Fruit fly (Drosophila melanogaster) whole organism, adult: Measurements from ENCODE around the gene CG14696.

Experiments
- CG11617 ChIP-seq: fragments of 200-800 bp; sonication (Bioruptor generic); optimal IDR thresholded peaks from 2 replicates; lab custom pipeline; 2017; ENCODE audit warnings: mild to moderate bottlenecking, missing biosample characterization, missing genetic modification reagents, missing genetic modification characterization
- CG12768 ChIP-seq: fragments of 200-800 bp; sonication (Bioruptor generic); optimal IDR thresholded peaks from 2 replicates; lab custom pipeline; 2017; ENCODE audit warnings: missing biosample characterization, missing genetic modification characterization, mild to moderate bottlenecking, moderate library complexity, missing genetic modification reagents
- CG14711 ChIP-seq: fragments of 200-800 bp; sonication (Bioruptor generic); optimal IDR thresholded peaks from 2 replicates; lab custom pipeline; 2018; ENCODE audit warnings: missing biosample characterization, mild to moderate bottlenecking, missing genetic modification characterization, moderate library complexity
- CG1620 ChIP-seq: fragments of 200-800 bp; sonication (Bioruptor generic); optimal IDR thresholded peaks from 2 replicates; lab custom pipeline; 2016; ENCODE audit warnings: missing biosample characterization, missing genetic modification characterization
- CG33017 ChIP-seq: fragments of 200-800 bp; sonication (Bioruptor generic); optimal IDR thresholded peaks from 2 replicates; lab custom pipeline; 2018; ENCODE audit warnings: missing biosample characterization, mild to moderate bottlenecking, missing genetic modification characterization, moderate library complexity
- CG5204 ChIP-seq: fragments of 200-800 bp; sonication (Bioruptor generic); optimal IDR thresholded peaks from 2 replicates; lab custom pipeline; 2016; ENCODE audit warnings: missing biosample characterization, missing genetic modification characterization
- CG7045 ChIP-seq: fragments of 200-800 bp; sonication (Bioruptor generic); optimal IDR thresholded peaks from 2 replicates; lab custom pipeline; 2017; ENCODE audit warnings: missing biosample characterization, mild to moderate bottlenecking, missing genetic modification characterization
- CG7101 ChIP-seq: fragments of 200-800 bp; sonication (Bioruptor generic); optimal IDR thresholded peaks from 2 replicates; lab custom pipeline; 2018; ENCODE audit warnings: missing biosample characterization, mild to moderate bottlenecking, missing genetic modification characterization, moderate library complexity
- Clk ChIP-seq: fragments of 200-800 bp; sonication (Bioruptor generic); optimal IDR thresholded peaks from 2 replicates; lab custom pipeline; 2017; ENCODE audit warnings: missing biosample characterization, missing genetic modification characterization
- Crg-1 ChIP-seq: fragments of 200-800 bp; sonication (Bioruptor generic); optimal IDR thresholded peaks from 2 replicates; lab custom pipeline; 2016; ENCODE audit warnings: missing biosample characterization, missing genetic modification characterization
- Hr96 ChIP-seq: fragments of 200-800 bp; sonication (Bioruptor generic); optimal IDR thresholded peaks from 2 replicates; lab custom pipeline; 2016; ENCODE audit warnings: missing biosample characterization, missing genetic modification characterization
- Mnt ChIP-seq: fragments of 200-800 bp; sonication (Bioruptor generic); optimal IDR thresholded peaks from 2 replicates; lab custom pipeline; 2016; ENCODE audit warnings: missing biosample characterization, mild to moderate bottlenecking, missing genetic modification characterization
- bab1 ChIP-seq: fragments of 200-800 bp; sonication (Bioruptor generic); optimal IDR thresholded peaks from 3 replicates; lab custom pipeline; 2019; ENCODE audit warnings: missing biosample characterization, mild to moderate bottlenecking, missing genetic modification characterization, moderate library complexity
- cic ChIP-seq: fragments of 200-800 bp; sonication (Bioruptor generic); optimal IDR thresholded peaks from 2 replicates; lab custom pipeline; 2017; ENCODE audit warnings: missing biosample characterization, mild to moderate bottlenecking, missing genetic modification characterization, moderate library complexity
- cnc ChIP-seq, 2 experiments: fragments of >200 bp; optimal IDR thresholded peaks; 2 replicates each; lab custom pipeline; 2017
- kay ChIP-seq: fragments of 200-800 bp; sonication (Bioruptor generic); peaks from one replicate; lab custom pipeline; 2016; ENCODE audit warnings: missing biosample characterization, missing genetic modification characterization, borderline replicate concordance
- ovo ChIP-seq: fragments of 200-800 bp; sonication (Bioruptor generic); optimal IDR thresholded peaks from 2 replicates; lab custom pipeline; 2016; ENCODE audit warnings: missing biosample characterization, missing genetic modification characterization
- pad ChIP-seq: fragments of 200-800 bp; sonication (Bioruptor generic); optimal IDR thresholded peaks from 3 replicates; lab custom pipeline; 2017; ENCODE audit warnings: missing biosample characterization, missing genetic modification characterization, mild to moderate bottlenecking, moderate library complexity, missing genetic modification reagents
- tj ChIP-seq: fragments of 200-800 bp; sonication (Bioruptor generic); optimal IDR thresholded peaks from 3 replicates; lab custom pipeline; 2017; ENCODE audit warnings: missing biosample characterization, mild to moderate bottlenecking, missing genetic modification characterization, moderate library complexity
- toe ChIP-seq: fragments of 200-800 bp; sonication (Bioruptor generic); optimal IDR thresholded peaks from 2 replicates; lab custom pipeline; 2016; ENCODE audit warnings: missing biosample characterization, missing genetic modification characterization

The CG14696 gene

dm6 chr3R:10859713-10860112 lies 25.1 kb downstream of the CG14696 start, which contains the start of gene CG14694:
Gene CG14694, minus strand, starts transcription at chr3R:10859813.
- TF ChIP-seq Crg-1 (GFP tag; lab: Kevin White, UChicago) (no peak), cnc (optimal IDR thresholded peaks at IDR 0.05; lab: Kevin White, UChicago) (no peak), CG12768 (GFP tag; lab: Kevin White, UChicago) (no peak), CG11617 (GFP tag; lab: Kevin White, UChicago) (no peak), CG1620 (GFP tag; lab: Kevin White, UChicago) (no peak), CG7101 (no peak), cic (GFP tag; lab: Kevin White, UChicago) (no peak), Mnt (no peak), ovo (no peak), CG5204 (GFP tag; lab: Kevin White, UChicago) (no peak), pad (no peak), CG33017 (no peak), CG7045 (GFP tag; lab: Kevin White, UChicago) (no peak), CG14711 (tag; lab: Kevin White, UChicago) (no peak), kay (GFP tag; lab: Kevin White, UChicago) (no peak), toe (no peak), bab1 (GFP tag; lab: Kevin White, UChicago) (no peak), Clk (GFP tag; lab: Kevin White, UChicago) (no peak), tj (GFP tag; lab: Kevin White, UChicago) (no peak)

dm6 chr3R:10856618-10857017 lies 28.2 kb downstream of the CG14696 start, which contains the start of gene CG4570:
Gene CG4570, plus strand, starts transcription at chr3R:10856807.
- TF ChIP-seq CG11617 (GFP tag; lab: Kevin White, UChicago) (no peak), CG7101 (no peak), CG7045 (GFP tag; lab: Kevin White, UChicago) (no peak), tj (GFP tag; lab: Kevin White, UChicago) (no peak), CG5204 (GFP tag; lab: Kevin White, UChicago) (no peak), pad (peak; percentile 11), Hr96 (GFP tag; lab: Kevin White, UChicago) (no peak), toe (no peak), kay (GFP tag; lab: Kevin White, UChicago) (no peak), ovo (peak; percentile 23), CG1620 (GFP tag; lab: Kevin White, UChicago) (no peak), Clk (GFP tag; lab: Kevin White, UChicago) (no peak), bab1 (GFP tag; lab: Kevin White, UChicago) (no peak), cic (GFP tag; lab: Kevin White, UChicago) (no peak), CG12768 (GFP tag; lab: Kevin White, UChicago) (no peak), cnc (optimal IDR thresholded peaks at IDR 0.05; lab: Kevin White, UChicago) (no peak), Mnt (no peak), CG14711 (tag; lab: Kevin White, UChicago) (peak; percentile 13), CG33017 (no peak), Crg-1 (GFP tag; lab: Kevin White, UChicago) (no peak)

DNA sequence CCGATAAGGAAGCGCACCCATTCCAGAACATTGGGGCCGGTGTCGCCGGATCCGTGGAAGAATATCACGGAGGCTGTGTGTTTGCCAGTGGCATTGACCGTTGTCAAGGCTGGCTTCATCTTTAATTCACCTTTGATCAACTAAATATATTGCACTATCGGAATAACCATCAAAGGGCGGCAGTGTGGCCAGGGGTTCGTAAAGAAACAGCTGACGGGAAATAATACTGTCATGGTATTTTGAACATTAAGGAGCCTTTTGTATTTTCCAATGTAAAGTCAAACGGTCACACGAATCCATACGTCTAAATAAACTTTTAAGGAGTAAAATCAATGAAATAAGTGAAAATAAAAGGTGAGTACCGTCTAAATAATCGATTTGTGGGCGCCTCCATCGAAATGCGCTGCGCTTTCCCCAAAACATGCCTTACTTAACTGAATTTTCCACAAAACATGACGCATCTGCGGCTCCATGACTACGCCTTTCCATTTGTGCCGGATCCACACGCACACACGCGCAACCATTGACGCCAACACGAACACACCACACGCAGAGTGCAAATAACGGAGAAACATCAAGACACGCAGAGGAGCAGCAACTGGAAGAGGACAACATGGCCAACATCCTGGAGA lies 30.4 kb downstream of the CG14696 start, which contains the start of the genes CG6567 and CG4511:
CG6567 (minus strand) TSS at position 209 of the 632 bp plus-strand sequence.
CG4511 (plus strand) TSS at position 259 of the 632 bp plus-strand sequence.
- TF ChIP-seq bab1 (GFP tag; lab: Kevin White, UChicago) (peak; percentile 7), CG5204 (GFP tag; lab: Kevin White, UChicago) (no peak), CG7101 (peak; percentile 5), pad (peak; percentile 83), cnc (optimal IDR thresholded peaks at IDR 0.05; lab: Kevin White, UChicago) (peak in 1 of 2 experiments; percentile 43), Crg-1 (GFP tag; lab: Kevin White, UChicago) (no peak), CG1620 (GFP tag; lab: Kevin White, UChicago) (no peak), CG7045 (GFP tag; lab: Kevin White, UChicago) (no peak), CG14711 (tag; lab: Kevin White, UChicago) (no peak), ovo (no peak), tj (GFP tag; lab: Kevin White, UChicago) (peak; percentile 28), Hr96 (GFP tag; lab: Kevin White, UChicago) (no peak), CG33017 (no peak), Clk (GFP tag; lab: Kevin White, UChicago) (no peak), cic (GFP tag; lab: Kevin White, UChicago) (peak; percentile 17), CG12768 (GFP tag; lab: Kevin White, UChicago) (peak; percentile 74), toe (no peak), Mnt (peak; percentile 29), kay (GFP tag; lab: Kevin White, UChicago) (no peak), CG11617 (GFP tag; lab: Kevin White, UChicago) (peak; percentile 51)

DNA sequence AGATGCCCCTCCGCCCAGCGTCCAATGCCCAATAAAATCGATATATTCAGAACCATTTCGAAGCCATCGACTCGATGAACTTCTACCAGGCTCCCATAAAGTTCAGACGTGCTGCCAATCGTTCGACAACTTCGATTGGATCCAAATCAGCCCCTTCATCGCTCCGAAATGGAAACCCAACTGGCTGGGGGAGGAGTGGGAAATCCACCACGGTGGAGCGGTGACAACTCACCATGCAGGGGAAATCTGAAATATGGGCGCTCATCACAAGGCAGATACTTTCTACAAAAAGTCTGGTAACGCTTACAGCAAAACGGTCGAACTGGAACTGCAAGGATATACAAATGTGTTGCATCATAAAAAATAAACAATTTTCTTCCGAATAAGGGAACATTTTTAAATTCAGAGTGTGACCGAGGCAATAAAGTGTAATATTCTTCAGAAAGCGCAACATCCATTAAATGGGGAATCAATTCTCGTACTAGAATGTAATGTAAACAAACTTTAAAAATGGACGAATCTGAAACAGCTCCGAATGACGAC lies 32.5 kb downstream of the CG14696 start, which contains the start of gene CG4565:
CG4565 (plus strand) TSS at position 493 of the 543 bp plus-strand sequence.
- TF ChIP-seq pad (peak; percentile 100), CG1620 (GFP tag; lab: Kevin White, UChicago) (no peak)

- no peak for TF ChIP-seq CG7045 (GFP tag; lab: Kevin White, UChicago)
- TF ChIP-seq ovo: no peak
- TF ChIP-seq cnc (optimal IDR thresholded peaks at IDR 0.05; lab: Kevin White, UChicago): no peak
These were observed 34.2 kb downstream of the CG14696 start for dm6 chr3R:10850636-10851035.

DNA sequence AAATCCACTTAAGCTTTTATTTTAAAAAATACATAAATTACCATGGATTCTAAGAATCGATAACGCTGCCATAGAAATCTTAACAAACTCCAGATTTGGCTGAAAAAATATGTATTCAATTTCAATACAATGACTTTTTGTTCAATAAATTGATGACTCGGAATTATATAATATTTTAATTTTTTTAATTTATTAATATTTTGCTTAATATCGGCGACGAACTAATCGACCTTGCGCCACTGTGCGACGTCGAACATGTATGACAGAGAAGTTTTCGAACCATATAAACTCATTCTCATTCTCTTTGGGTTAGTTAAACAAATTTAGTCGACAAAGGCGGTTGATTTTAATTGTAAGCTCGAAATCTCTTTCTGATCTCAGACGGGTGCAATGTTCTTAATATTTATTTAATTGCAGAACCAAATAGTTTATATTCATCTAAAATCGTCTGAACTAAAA lies 35.3 kb downstream of the CG14696 start, which contains the start of gene CG42394:
CG42394 (plus strand) TSS at position 311 of the 459 bp plus-strand sequence.
- TF ChIP-seq CG14711 (tag; lab: Kevin White, UChicago) (peak; percentile 81), CG33017 (peak; percentile 77), ovo (no peak), cnc (optimal IDR thresholded peaks at IDR 0.05; lab: Kevin White, UChicago) (no peak), CG11617 (GFP tag; lab: Kevin White, UChicago) (peak; percentile 63), cic (GFP tag; lab: Kevin White, UChicago) (no peak), Mnt (no peak), toe (peak; percentile 50), CG1620 (GFP tag; lab: Kevin White, UChicago) (no peak), Clk (GFP tag; lab: Kevin White, UChicago) (peak; percentile 11), CG5204 (GFP tag; lab: Kevin White, UChicago) (peak; percentile 66), CG7045 (GFP tag; lab: Kevin White, UChicago) (peak; percentile 87), tj (GFP tag; lab: Kevin White, UChicago) (peak; percentile 47), Crg-1 (GFP tag; lab: Kevin White, UChicago) (no peak), CG12768 (GFP tag; lab: Kevin White, UChicago) (peak; percentile 78), CG7101 (peak; percentile 80), pad (peak; percentile 37), kay (GFP tag; lab: Kevin White, UChicago) (peak; percentile 79), bab1 (GFP tag; lab: Kevin White, UChicago) (peak; percentile 82), Hr96 (GFP tag; lab: Kevin White, UChicago) (peak; percentile 40)
